Worm (Caenorhabditis elegans): ENCODE measurements around the gene irg-5.

Gene irg-5

DNA sequence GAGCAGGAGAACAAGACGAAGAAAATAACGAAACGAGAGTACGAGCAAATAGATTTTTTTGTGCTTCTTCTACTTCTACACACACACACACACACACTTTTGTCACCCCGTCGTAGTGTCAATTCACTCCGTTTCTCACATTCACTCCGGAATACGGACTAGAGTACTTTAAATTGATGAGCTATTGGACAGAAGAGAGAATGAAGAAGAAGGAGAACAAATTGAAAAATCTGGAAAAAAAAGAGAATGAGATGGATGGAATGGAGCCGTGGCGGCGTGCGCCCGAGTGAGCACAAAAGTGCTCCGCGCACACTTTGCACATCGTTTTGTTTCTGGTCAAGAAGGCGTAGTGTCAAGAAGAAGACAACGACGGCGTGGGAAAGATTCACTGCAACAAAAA lies 50.8 kb downstream of the irg-5 start:
- TF ChIP-seq nhr-77 (tag; optimal IDR thresholded peaks at IDR 0.05) = no peak
- no peak for TF ChIP-seq ceh-82 (tag; optimal IDR thresholded peaks at IDR 0.05)
- no peak for TF ChIP-seq nhr-84 (tag; optimal IDR thresholded peaks at IDR 0.05)
- TF ChIP-seq sptf-1 (tag; optimal IDR thresholded peaks at IDR 0.05) = no peak
